Worm (Caenorhabditis elegans) whole organism, L1 larva: ENCODE data around the gene dlc-5.

Experiments used
- aha-1 ChIP-seq: fragments of 150-350 bp; optimal IDR thresholded peaks from 2 replicates; lab custom pipeline; 2014; ENCODE audit warnings: missing biosample characterization, missing genetic modification characterization
- fkh-10 ChIP-seq: sonication (generic microtip); optimal IDR thresholded peaks from 2 replicates; lab custom pipeline; 2017; ENCODE audit warnings: missing biosample characterization, missing genetic modification reagents, missing genetic modification characterization
- nhr-20 ChIP-seq: sonication (generic microtip); optimal IDR thresholded peaks from 2 replicates; lab custom pipeline; 2016; ENCODE audit warnings: mild to moderate bottlenecking, missing genetic modification characterization, missing compliant biosample characterization
- nhr-237 ChIP-seq: fragments of 150-350 bp; optimal IDR thresholded peaks from 2 replicates; lab custom pipeline; 2014; ENCODE audit warnings: missing biosample characterization, missing genetic modification characterization
- nhr-90 ChIP-seq: sonication (generic microtip); optimal IDR thresholded peaks from 2 replicates; lab custom pipeline; 2016; ENCODE audit warnings: mild to moderate bottlenecking, missing genetic modification characterization, missing compliant biosample characterization; ENCODE audit not compliant: poor library complexity
- pqm-1 ChIP-seq: sonication (generic microtip); optimal IDR thresholded peaks from 3 replicates; lab custom pipeline; 2017; ENCODE audit warnings: missing biosample characterization, missing genetic modification characterization
- sptf-1 ChIP-seq: fragments of 150-350 bp; optimal IDR thresholded peaks from 2 replicates; lab custom pipeline; 2014; ENCODE audit warnings: missing biosample characterization, missing genetic modification characterization
- tbx-2 ChIP-seq: sonication (generic microtip); optimal IDR thresholded peaks from 2 replicates; lab custom pipeline; 2016; ENCODE audit warnings: missing genetic modification characterization, missing compliant biosample characterization
- tlp-1 ChIP-seq: fragments of 150-350 bp; optimal IDR thresholded peaks from 2 replicates; lab custom pipeline; 2014; ENCODE audit warnings: missing biosample characterization, missing genetic modification characterization
- unc-62 ChIP-seq: fragments of 150-350 bp; optimal IDR thresholded peaks from 2 replicates; lab custom pipeline; 2014; ENCODE audit warnings: missing biosample characterization, missing genetic modification reagents, missing genetic modification characterization
- unc-98 ChIP-seq: fragments of 200-800 bp; sonication (Bioruptor generic); IDR thresholded peaks from 2 replicates; pipeline ENCODE4 v1.3.6; 2022; ENCODE audit warnings: missing genetic modification characterization, missing compliant biosample characterization
- zip-4 ChIP-seq: fragments of 200-800 bp; sonication (Bioruptor generic); optimal IDR thresholded peaks from 2 replicates; lab custom pipeline; 2018; ENCODE audit warnings: mild to moderate bottlenecking, missing genetic modification characterization, moderate library complexity, missing compliant biosample characterization
- ztf-4 ChIP-seq: fragments of 150-350 bp; optimal IDR thresholded peaks from 2 replicates; lab custom pipeline; 2014; ENCODE audit warnings: missing biosample characterization, missing genetic modification characterization

DNA sequence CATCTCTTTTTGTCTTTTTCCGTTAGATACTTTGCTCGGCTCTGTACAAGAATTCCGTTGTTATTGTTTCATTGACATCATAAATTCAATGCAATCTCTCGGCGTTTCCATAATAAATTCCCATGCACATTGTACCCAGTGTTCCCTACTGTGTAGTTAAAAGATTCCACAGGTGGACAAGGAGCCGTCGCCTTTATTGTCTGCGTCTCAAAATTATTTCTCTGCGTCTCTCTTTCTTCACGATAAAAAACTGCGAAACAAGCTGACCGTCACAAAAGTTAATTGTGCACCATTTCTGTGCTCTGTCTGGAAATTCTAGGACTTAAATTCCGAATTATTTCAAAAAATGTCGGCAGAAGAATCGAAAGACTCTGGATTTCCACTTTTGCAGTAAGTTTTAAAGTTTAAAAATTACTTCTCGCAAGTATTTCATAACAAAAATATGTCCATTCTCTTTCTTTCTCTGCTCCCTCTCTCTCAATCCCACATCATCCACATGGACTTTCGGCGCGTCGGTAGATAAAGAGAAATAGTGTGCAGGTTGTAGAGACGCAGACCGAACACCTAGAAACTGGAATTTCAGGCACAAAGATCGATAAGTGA, 4.1 kb downstream of the dlc-5 start:
- TF ChIP-seq tlp-1 (tag; lab: Kevin White, UChicago) (no peak), fkh-10 (no peak), aha-1 (tag; lab: Kevin White, UChicago) (no peak), ztf-4 (tag; lab: Kevin White, UChicago) (no peak), nhr-237 (tag; lab: Kevin White, UChicago) (no peak), nhr-90 (no peak), zip-4 (GFP tag; lab: Kevin White, UChicago) (peak; percentile 37), unc-62 (no peak), nhr-20 (tag; lab: Kevin White, UChicago) (peak; percentile 63), tbx-2 (no peak), sptf-1 (tag; lab: Kevin White, UChicago) (no peak), unc-98 (GFP tag; lab: Robert Waterston, UW) (no peak), pqm-1 (tag; lab: Kevin White, UChicago) (no peak)
